Fruit fly (Drosophila melanogaster) whole organism, embryonic: Measurements from ENCODE around the gene Alg2.
A peak's percentile ranks its signal among the peaks of the same experiment; 100 is the strongest.

Experiments
- Abd-B ChIP-seq: fragments of 200-800 bp; sonication (Bioruptor generic); optimal IDR thresholded peaks from 2 replicates; lab custom pipeline; 2018; ENCODE audit warnings: missing biosample characterization, mild to moderate bottlenecking, missing genetic modification characterization, moderate library complexity
- Antp ChIP-seq: fragments of 200-800 bp; sonication (Bioruptor generic); optimal IDR thresholded peaks from 3 replicates; lab custom pipeline; 2016; ENCODE audit warnings: missing biosample characterization, missing genetic modification characterization
- Asciz ChIP-seq: fragments of 200-800 bp; sonication (Bioruptor generic); optimal IDR thresholded peaks from 2 replicates; lab custom pipeline; 2017; ENCODE audit warnings: missing biosample characterization, mild to moderate bottlenecking, missing genetic modification characterization, missing genetic modification reagents
- CG10267 ChIP-seq: fragments of 200-800 bp; sonication (Bioruptor generic); optimal IDR thresholded peaks from 2 replicates; lab custom pipeline; 2018; ENCODE audit warnings: missing biosample characterization, mild to moderate bottlenecking, missing genetic modification characterization, moderate library complexity
- CG10431 ChIP-seq: fragments of 200-800 bp; sonication (Bioruptor generic); optimal IDR thresholded peaks from 3 replicates; lab custom pipeline; 2018; ENCODE audit warnings: missing biosample characterization, mild to moderate bottlenecking, missing genetic modification characterization
- CG11723 ChIP-seq: fragments of 200-800 bp; sonication (Bioruptor generic); optimal IDR thresholded peaks from 2 replicates; lab custom pipeline; 2017; ENCODE audit warnings: missing biosample characterization, mild to moderate bottlenecking, missing genetic modification characterization
- CG12155 ChIP-seq: fragments of 200-800 bp; sonication (Bioruptor generic); optimal IDR thresholded peaks from 3 replicates; lab custom pipeline; 2016; ENCODE audit warnings: missing biosample characterization, missing genetic modification characterization
- CG12659 ChIP-seq: fragments of 200-800 bp; sonication (Bioruptor generic); optimal IDR thresholded peaks from 3 replicates; lab custom pipeline; 2017; ENCODE audit warnings: mild to moderate bottlenecking, missing biosample characterization, missing genetic modification reagents, missing genetic modification characterization
- CG14014 ChIP-seq: fragments of 200-800 bp; sonication (Bioruptor generic); IDR thresholded peaks from 2 replicates; pipeline ENCODE4 v1.3.6; 2022; ENCODE audit warnings: missing biosample characterization, missing genetic modification characterization
- CG14441 ChIP-seq: fragments of 200-800 bp; sonication (Bioruptor generic); IDR thresholded peaks from 2 replicates; pipeline ENCODE4 v1.3.6; 2022; ENCODE audit warnings: missing biosample characterization, missing genetic modification characterization
- CG15011 ChIP-seq: fragments of 200-800 bp; sonication (Bioruptor generic); optimal IDR thresholded peaks from 3 replicates; lab custom pipeline; 2018; ENCODE audit warnings: missing biosample characterization, mild to moderate bottlenecking, missing genetic modification characterization
- CG15479 ChIP-seq: fragments of 200-800 bp; sonication (Bioruptor generic); optimal IDR thresholded peaks from 3 replicates; lab custom pipeline; 2019; ENCODE audit warnings: missing biosample characterization, mild to moderate bottlenecking, missing genetic modification characterization, moderate library complexity
- CG1602 ChIP-seq: fragments of 200-800 bp; sonication (Bioruptor generic); optimal IDR thresholded peaks from 3 replicates; lab custom pipeline; 2016; ENCODE audit warnings: missing biosample characterization, missing genetic modification characterization
- CG17186 ChIP-seq: fragments of 200-800 bp; sonication (Bioruptor generic); optimal IDR thresholded peaks from 3 replicates; lab custom pipeline; 2017; ENCODE audit warnings: missing biosample characterization, missing genetic modification reagents, missing genetic modification characterization
- CG17612 ChIP-seq: fragments of 200-800 bp; sonication (Bioruptor generic); IDR thresholded peaks from 2 replicates; pipeline ENCODE4 v1.3.6; 2022; ENCODE audit warnings: missing biosample characterization, missing genetic modification characterization
- CG17829 ChIP-seq: fragments of 200-800 bp; optimal IDR thresholded peaks from 2 replicates; lab custom pipeline; 2019; ENCODE audit warnings: missing biosample characterization, mild to moderate bottlenecking, missing genetic modification characterization, moderate library complexity
- CG1832 ChIP-seq: fragments of 200-800 bp; sonication (Bioruptor generic); optimal IDR thresholded peaks from 2 replicates; lab custom pipeline; 2017; ENCODE audit warnings: missing biosample characterization, mild to moderate bottlenecking, missing genetic modification characterization, inconsistent platforms
- CG3065 ChIP-seq: fragments of 200-800 bp; sonication (Bioruptor generic); optimal IDR thresholded peaks from 2 replicates; lab custom pipeline; 2016; ENCODE audit warnings: missing biosample characterization, missing genetic modification characterization
- CG34376 ChIP-seq: fragments of 200-800 bp; sonication (Bioruptor generic); optimal IDR thresholded peaks from 2 replicates; lab custom pipeline; 2018; ENCODE audit warnings: missing biosample characterization, mild to moderate bottlenecking, missing genetic modification characterization
- CG34422 ChIP-seq: fragments of 200-800 bp; sonication (Bioruptor generic); IDR thresholded peaks from 3 replicates; pipeline ENCODE4 v1.3.6; 2022; ENCODE audit warnings: missing biosample characterization, missing genetic modification characterization
- CG3838 ChIP-seq: fragments of 200-800 bp; sonication (Bioruptor generic); optimal IDR thresholded peaks from 3 replicates; lab custom pipeline; 2016; ENCODE audit warnings: missing biosample characterization, missing genetic modification characterization
- CG4424 ChIP-seq: fragments of 200-800 bp; sonication (Bioruptor generic); optimal IDR thresholded peaks from 3 replicates; lab custom pipeline; 2016; ENCODE audit warnings: missing biosample characterization, missing genetic modification characterization
- CG6254 ChIP-seq: fragments of 200-800 bp; sonication (Bioruptor generic); optimal IDR thresholded peaks from 3 replicates; lab custom pipeline; 2017; ENCODE audit warnings: mild to moderate bottlenecking, missing biosample characterization, missing genetic modification reagents, missing genetic modification characterization
- CG6854 ChIP-seq: fragments of 200-800 bp; sonication (Bioruptor generic); optimal IDR thresholded peaks from 3 replicates; lab custom pipeline; 2017; ENCODE audit warnings: missing biosample characterization, mild to moderate bottlenecking, missing genetic modification characterization
- CG8281 ChIP-seq: fragments of 200-800 bp; sonication (Bioruptor generic); optimal IDR thresholded peaks from 2 replicates; lab custom pipeline; 2018; ENCODE audit warnings: missing biosample characterization, mild to moderate bottlenecking, missing genetic modification characterization, moderate library complexity
- D19A ChIP-seq: fragments of 200-800 bp; optimal IDR thresholded peaks from 3 replicates; lab custom pipeline; 2019; ENCODE audit warnings: missing biosample characterization, mild to moderate bottlenecking, missing genetic modification characterization, moderate library complexity
- Gug ChIP-seq: fragments of 200-800 bp; sonication (Bioruptor generic); IDR thresholded peaks from 4 replicates; pipeline ENCODE4 v1.3.6; 2022; ENCODE audit warnings: missing biosample characterization, missing genetic modification characterization
- HLH54F ChIP-seq: fragments of 200-800 bp; sonication (Bioruptor generic); optimal IDR thresholded peaks from 3 replicates; lab custom pipeline; 2016; ENCODE audit warnings: missing biosample characterization, missing genetic modification characterization
- HLHmδ ChIP-seq: fragments of 200-800 bp; sonication (Bioruptor generic); optimal IDR thresholded peaks from 2 replicates; lab custom pipeline; 2018; ENCODE audit warnings: missing biosample characterization, mild to moderate bottlenecking, missing genetic modification characterization, moderate library complexity
- Hand ChIP-seq: fragments of 200-800 bp; sonication (Bioruptor generic); optimal IDR thresholded peaks from 2 replicates; lab custom pipeline; 2017; ENCODE audit warnings: mild to moderate bottlenecking, missing biosample characterization, missing genetic modification reagents, missing genetic modification characterization
- HmgZ ChIP-seq: fragments of 200-800 bp; sonication (Bioruptor generic); optimal IDR thresholded peaks from 2 replicates; lab custom pipeline; 2018; ENCODE audit warnings: missing biosample characterization, mild to moderate bottlenecking, missing genetic modification characterization
- Mad ChIP-seq: fragments of 200-800 bp; sonication (Bioruptor generic); optimal IDR thresholded peaks from 2 replicates; lab custom pipeline; 2016; ENCODE audit warnings: missing biosample characterization, missing genetic modification characterization
- Poxn ChIP-seq: fragments of 200-800 bp; sonication (Bioruptor generic); IDR thresholded peaks from 2 replicates; pipeline ENCODE4 v1.3.6; 2022; ENCODE audit warnings: missing biosample characterization, missing genetic modification characterization
- amos ChIP-seq: fragments of 200-800 bp; sonication (Bioruptor generic); IDR thresholded peaks from 2 replicates; pipeline ENCODE4 v1.3.6; 2022; ENCODE audit warnings: missing biosample characterization, missing genetic modification characterization; ENCODE audit not compliant: partially characterized antibody
- chn ChIP-seq: fragments of 200-800 bp; sonication (Bioruptor generic); optimal IDR thresholded peaks from 2 replicates; lab custom pipeline; 2016; ENCODE audit warnings: missing biosample characterization, missing genetic modification characterization
- fru ChIP-seq: fragments of >200 bp; optimal IDR thresholded peaks from 2 replicates; lab custom pipeline; 2017
- grau ChIP-seq: fragments of 200-800 bp; optimal IDR thresholded peaks from 3 replicates; lab custom pipeline; 2019; ENCODE audit warnings: missing biosample characterization, mild to moderate bottlenecking, missing genetic modification characterization, moderate library complexity
- hb ChIP-seq: fragments of 200-800 bp; sonication (Bioruptor generic); IDR thresholded peaks from 3 replicates; pipeline ENCODE4 v1.3.6; 2022; ENCODE audit warnings: missing biosample characterization, missing genetic modification characterization; ENCODE audit not compliant: partially characterized antibody
- inv ChIP-seq: fragments of 200-800 bp; sonication (Bioruptor generic); IDR thresholded peaks from 2 replicates; pipeline ENCODE4 v1.3.6; 2022; ENCODE audit warnings: missing biosample characterization, missing genetic modification characterization; ENCODE audit not compliant: partially characterized antibody
- kah ChIP-seq: fragments of 200-800 bp; sonication (Bioruptor generic); optimal IDR thresholded peaks from 2 replicates; lab custom pipeline; 2018; ENCODE audit warnings: missing biosample characterization, mild to moderate bottlenecking, missing genetic modification characterization
- ken ChIP-seq: fragments of 200-800 bp; sonication (Bioruptor generic); IDR thresholded peaks from 3 replicates; pipeline ENCODE4 v1.3.6; 2022; ENCODE audit warnings: missing biosample characterization, missing genetic modification characterization
- nerfin-1 ChIP-seq: fragments of 200-800 bp; sonication (Bioruptor generic); optimal IDR thresholded peaks from 3 replicates; lab custom pipeline; 2019; ENCODE audit warnings: missing biosample characterization, mild to moderate bottlenecking, missing genetic modification characterization, moderate library complexity
- pum ChIP-seq: fragments of 200-800 bp; sonication (Bioruptor generic); optimal IDR thresholded peaks from 2 replicates; lab custom pipeline; 2016; ENCODE audit warnings: missing biosample characterization, missing genetic modification characterization
- rib ChIP-seq: fragments of 200-800 bp; sonication (Bioruptor generic); IDR thresholded peaks from 2 replicates; pipeline ENCODE4 v1.3.6; 2022; ENCODE audit warnings: missing biosample characterization, missing genetic modification characterization
- sens-2 ChIP-seq: fragments of 200-800 bp; sonication (Bioruptor generic); IDR thresholded peaks from 2 replicates; pipeline ENCODE4 v1.3.6; 2022; ENCODE audit warnings: missing biosample characterization, missing genetic modification characterization
- so ChIP-seq: fragments of 200-800 bp; sonication (Bioruptor generic); IDR thresholded peaks from 3 replicates; pipeline ENCODE4 v1.3.6; 2022; ENCODE audit warnings: missing biosample characterization, missing genetic modification characterization
- sr ChIP-seq: fragments of 200-800 bp; sonication (Bioruptor generic); IDR thresholded peaks from 3 replicates; pipeline ENCODE4 v1.3.6; 2022; ENCODE audit warnings: missing biosample characterization, missing genetic modification characterization
- twi ChIP-seq: fragments of 200-800 bp; optimal IDR thresholded peaks from 2 replicates; lab custom pipeline; 2019; ENCODE audit warnings: missing biosample characterization, mild to moderate bottlenecking, missing genetic modification characterization, moderate library complexity
- unc-4 ChIP-seq: fragments of 200-800 bp; sonication (Bioruptor generic); IDR thresholded peaks from 2 replicates; pipeline ENCODE4 v1.3.6; 2022; ENCODE audit warnings: missing biosample characterization, missing genetic modification characterization; ENCODE audit not compliant: partially characterized antibody
- wdn ChIP-seq: fragments of 200-800 bp; sonication (Bioruptor generic); IDR thresholded peaks from 2 replicates; pipeline ENCODE4 v1.3.6; 2022; ENCODE audit warnings: missing biosample characterization, missing genetic modification characterization
- zfh1 ChIP-seq: fragments of 200-800 bp; sonication (Bioruptor generic); IDR thresholded peaks from 3 replicates; pipeline ENCODE4 v1.3.6; 2022; ENCODE audit warnings: missing biosample characterization, missing genetic modification characterization
- zfh2 ChIP-seq: fragments of 200-800 bp; sonication (Bioruptor generic); optimal IDR thresholded peaks from 2 replicates; lab custom pipeline; 2016; ENCODE audit warnings: missing biosample characterization, missing genetic modification characterization

Gene Alg2

DNA sequence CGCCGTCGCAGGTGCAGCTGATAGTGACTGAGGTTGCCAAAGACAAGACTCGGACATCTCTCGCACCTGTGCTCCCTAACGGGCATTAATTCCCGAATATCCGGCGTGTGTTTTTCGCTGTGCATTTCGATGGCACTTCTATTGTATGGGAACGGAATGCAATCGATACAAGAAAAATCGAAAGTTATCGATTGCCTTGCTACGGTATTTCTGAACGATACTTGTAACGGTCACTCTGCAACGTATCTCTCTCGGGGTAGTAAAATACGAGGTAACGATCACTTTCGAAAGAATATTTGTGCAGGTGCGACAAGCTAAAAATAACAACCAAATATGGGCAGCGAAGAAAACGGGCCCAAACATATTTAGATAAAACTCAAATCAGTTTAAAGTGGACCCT is 21.3 kb downstream of the Alg2 start, which contains the start of gene CG32280 (continued):
- TF ChIP-seq nerfin-1 (peak; percentile 58), CG6854 (GFP tag; lab: Kevin White, UChicago) (no peak), zfh2 (GFP tag; lab: Kevin White, UChicago) (peak; percentile 31), CG10267 (tag; lab: Kevin White, UChicago) (peak; percentile 48), CG10431 (no peak), Abd-B (GFP tag; lab: Kevin White, UChicago) (no peak), CG15479 (GFP tag; lab: Kevin White, UChicago) (no peak), D19A (tag; lab: Kevin White, UChicago) (peak; percentile 17), CG17612 (no peak), CG12155 (GFP tag; lab: Kevin White, UChicago) (peak; percentile 46), unc-4 (GFP tag; lab: Robert Waterston, UW) (peak; percentile 90), hb (GFP tag; lab: Robert Waterston, UW) (peak; percentile 73), Poxn (GFP tag; lab: Robert Waterston, UW) (no peak), CG15011 (no peak), HmgZ (tag; lab: Kevin White, UChicago) (peak; percentile 59), inv (GFP tag; lab: Robert Waterston, UW) (peak; percentile 77), CG17829 (tag; lab: Kevin White, UChicago) (peak; percentile 33), sr (GFP tag; lab: Robert Waterston, UW) (no peak), Asciz (GFP tag; lab: Kevin White, UChicago) (no peak), CG14014 (peak; percentile 16; the same call in 1 of the 2 replicates), fru (no peak), ken (GFP tag; lab: Robert Waterston, UW) (no peak), HLHmδ (GFP tag; lab: Kevin White, UChicago) (peak; percentile 69), CG8281 (tag; lab: Kevin White, UChicago) (no peak), CG6254 (GFP tag; lab: Kevin White, UChicago) (no peak), HLH54F (GFP tag; lab: Kevin White, UChicago) (peak; percentile 3), CG12659 (GFP tag; lab: Kevin White, UChicago) (peak; percentile 65), CG4424 (GFP tag; lab: Kevin White, UChicago) (peak; percentile 6), Mad (GFP tag; lab: Kevin White, UChicago) (peak; percentile 10), Antp (GFP tag; lab: Kevin White, UChicago) (peak; percentile 35), chn (GFP tag; lab: Kevin White, UChicago) (no peak)
- TF ChIP-seq, all 482 proteins: peak for 154

DNA sequence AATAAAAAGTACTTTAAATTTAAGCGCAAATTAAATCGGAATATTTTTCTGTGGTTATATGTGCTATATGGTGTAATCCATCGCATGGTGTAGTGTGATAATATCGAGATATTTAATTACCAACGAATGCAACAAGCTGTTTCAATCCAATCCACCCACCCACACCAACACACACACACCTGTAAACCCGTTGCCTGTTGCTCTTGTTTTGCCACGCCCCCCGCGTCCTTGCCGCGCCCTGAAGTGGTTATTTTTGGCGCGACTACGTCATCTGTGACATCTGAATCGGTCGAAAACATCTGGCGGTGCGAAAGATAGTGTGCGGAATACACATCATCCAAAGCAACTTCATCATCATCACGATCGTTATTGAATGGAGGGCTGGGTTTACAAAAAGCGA is 21.8 kb downstream of the Alg2 start:
- TF ChIP-seq kah (peak; percentile 61), twi (tag; lab: Kevin White, UChicago) (peak; percentile 56), CG14441 (GFP tag; lab: Robert Waterston, UW) (no peak), zfh1 (GFP tag; lab: Robert Waterston, UW) (no peak), CG34376 (GFP tag; lab: Kevin White, UChicago) (peak; percentile 26), so (no peak), rib (GFP tag; lab: Robert Waterston, UW) (0 out of 2 replicates have a peak, but pooled peaks have one; percentile 9), CG11723 (GFP tag; lab: Kevin White, UChicago) (no peak), CG34422 (GFP tag; lab: Robert Waterston, UW) (no peak), Hand (GFP tag; lab: Kevin White, UChicago) (no peak), wdn (GFP tag; lab: Robert Waterston, UW) (no peak), amos (no peak), CG3838 (no peak), CG1602 (GFP tag; lab: Kevin White, UChicago) (no peak), CG3065 (GFP tag; lab: Kevin White, UChicago) (peak; percentile 85), sens-2 (GFP tag; lab: Robert Waterston, UW) (no peak), pum (GFP tag; lab: Kevin White, UChicago) (no peak), CG1832 (GFP tag; lab: Kevin White, UChicago) (no peak), CG17186 (GFP tag; lab: Kevin White, UChicago) (no peak), grau (tag; lab: Kevin White, UChicago) (no peak), sr (GFP tag; lab: Robert Waterston, UW) (0 out of 3 replicates have a peak, but pooled peaks have one; percentile 29), Gug (no peak)
